Fruit fly (Drosophila melanogaster): ENCODE results near the gene Cpr64Aa.

- no peak for TF ChIP-seq CG17186 (GFP tag; optimal IDR thresholded peaks at IDR 0.05)
- TF ChIP-seq CG14050 (GFP tag; IDR thresholded peaks at IDR 0.05) = no peak
- no peak for TF ChIP-seq zen (tag; optimal IDR thresholded peaks at IDR 0.05)
- TF ChIP-seq tap (tag; optimal IDR thresholded peaks at IDR 0.05) = no peak
- TF ChIP-seq croc (GFP tag; conservative IDR thresholded peaks at IDR 0.05) = no peak
- TF ChIP-seq CG1832 (GFP tag; optimal IDR thresholded peaks at IDR 0.05) = no peak
- TF ChIP-seq gt (GFP tag; IDR thresholded peaks at IDR 0.05) = no peak
- TF ChIP-seq CG7556 (GFP tag; optimal IDR thresholded peaks at IDR 0.05) = no peak
- TF ChIP-seq br (optimal IDR thresholded peaks at IDR 0.05) = no peak
These were observed 24.4 kb downstream of the Cpr64Aa start, which contains the start of gene Teh3 for dm6 chr3L:4184563-4184962.

All from whole organism, embryonic.